Worm (Caenorhabditis elegans) whole organism, L4 larva: ENCODE measurements around the gene fbxa-105.

ENCODE experiments used
- gei-8 ChIP-seq: fragments of 200-800 bp; sonication (Bioruptor generic); optimal IDR thresholded peaks from 2 replicates; lab custom pipeline; 2018; ENCODE audit warnings: mild to moderate bottlenecking, missing genetic modification characterization, missing compliant biosample characterization
- jun-1 ChIP-seq: fragments of 150-350 bp; optimal IDR thresholded peaks from 2 replicates; lab custom pipeline; 2014; ENCODE audit warnings: missing biosample characterization, missing genetic modification reagents, missing genetic modification characterization
- nhr-237 ChIP-seq: sonication (generic microtip); optimal IDR thresholded peaks from 2 replicates; lab custom pipeline; 2017; ENCODE audit warnings: missing biosample characterization, missing genetic modification characterization
- nhr-48 ChIP-seq: sonication (generic microtip); optimal IDR thresholded peaks from 2 replicates; lab custom pipeline; 2016; ENCODE audit warnings: mild to moderate bottlenecking, missing genetic modification characterization, missing compliant biosample characterization
- pqm-1 ChIP-seq: sonication (generic microtip); optimal IDR thresholded peaks from 2 replicates; lab custom pipeline; 2017; ENCODE audit warnings: missing biosample characterization, missing genetic modification characterization
- unc-130 ChIP-seq: sonication (generic microtip); optimal IDR thresholded peaks from 2 replicates; lab custom pipeline; 2016; ENCODE audit warnings: missing genetic modification reagents, missing genetic modification characterization, missing compliant biosample characterization
- ztf-11 ChIP-seq: fragments of 150-350 bp; optimal IDR thresholded peaks from 2 replicates; lab custom pipeline; 2014; ENCODE audit warnings: missing biosample characterization, missing genetic modification characterization

DNA sequence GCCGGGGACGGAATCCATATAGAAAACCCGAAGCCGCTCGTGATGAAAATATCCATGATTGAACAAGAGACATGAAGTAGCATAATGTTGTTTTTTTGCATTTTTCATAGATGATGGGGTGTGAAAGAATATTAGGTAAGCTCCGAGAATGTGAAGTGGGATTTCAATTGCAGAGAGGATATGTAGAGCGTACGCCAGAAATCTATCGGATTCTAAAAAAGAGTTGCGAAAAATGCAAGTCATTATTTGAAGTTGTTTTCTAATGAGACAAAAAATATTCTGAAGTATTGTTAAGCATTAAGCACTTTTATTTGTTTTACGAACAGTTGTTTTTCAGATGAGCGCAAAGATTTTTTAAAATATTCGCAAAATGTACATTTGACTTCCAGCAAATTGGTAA lies 32.5 kb upstream of the fbxa-105 start, which contains the start of gene F18E3.10:
- TF ChIP-seq ztf-11 (tag; lab: Kevin White, UChicago) (no peak), nhr-237 (tag; lab: Kevin White, UChicago) (no peak), jun-1 (tag; lab: Kevin White, UChicago) (no peak), unc-130 (GFP tag; lab: Kevin White, UChicago) (no peak), pqm-1 (tag; lab: Kevin White, UChicago) (no peak), gei-8 (GFP tag; lab: Kevin White, UChicago) (no peak), nhr-48 (no peak)
